Worm (Caenorhabditis elegans) whole organism, L2 larva: Measurements from ENCODE around the gene pros-1.

Source experiments
- ZK546.5 ChIP-seq: sonication (generic microtip); optimal IDR thresholded peaks from 2 replicates; lab custom pipeline; 2017; ENCODE audit warnings: missing biosample characterization, missing genetic modification characterization
- ceh-82 ChIP-seq: fragments of 150-350 bp; optimal IDR thresholded peaks from 2 replicates; lab custom pipeline; 2014; ENCODE audit warnings: missing biosample characterization, missing genetic modification characterization
- mdl-1 ChIP-seq, 2 experiments: fragments of 150-350 bp in 1 of 2; sonication (generic microtip) in 1 of 2; optimal IDR thresholded peaks; 2 replicates each; lab custom pipeline; 2017; ENCODE audit warnings: missing biosample characterization in 2 of 2, missing genetic modification characterization in 2 of 2
- nhr-23 ChIP-seq: fragments of 150-350 bp; optimal IDR thresholded peaks from 2 replicates; lab custom pipeline; 2014; ENCODE audit warnings: missing biosample characterization, missing genetic modification reagents, missing genetic modification characterization
- ztf-11 ChIP-seq: sonication (generic microtip); optimal IDR thresholded peaks from 2 replicates; lab custom pipeline; 2017; ENCODE audit warnings: missing biosample characterization, missing genetic modification characterization

- TF ChIP-seq ceh-82 (no peak), nhr-23 (tag; lab: Kevin White, UChicago) (no peak), ZK546.5 (no peak), ztf-11 (tag; lab: Kevin White, UChicago) (no peak), mdl-1 (tag; optimal IDR thresholded peaks at IDR 0.05; lab: Kevin White, UChicago) (no peak)
Observed at ce11 chrIII:8037941-8038340, 29.1 kb upstream of the pros-1 start, which contains the start of gene dpf-6.
